Worm (Caenorhabditis elegans) whole organism, L3 larva: ENCODE data around the gene C34E10.12.
A peak's percentile ranks its signal among the peaks of the same experiment; 100 is the strongest.

Experiments used
- R02D3.7 ChIP-seq: fragments of 150-350 bp; optimal IDR thresholded peaks from 2 replicates; lab custom pipeline; 2014; ENCODE audit warnings: missing biosample characterization, missing genetic modification characterization
- ceh-16 ChIP-seq: sonication (generic microtip); optimal IDR thresholded peaks from 2 replicates; lab custom pipeline; 2017; ENCODE audit warnings: missing biosample characterization, missing genetic modification characterization
- ceh-28 ChIP-seq: fragments of 150-350 bp; optimal IDR thresholded peaks from 2 replicates; lab custom pipeline; 2014; ENCODE audit warnings: missing biosample characterization, missing genetic modification reagents, missing genetic modification characterization
- ceh-9 ChIP-seq: sonication (generic microtip); optimal IDR thresholded peaks from 2 replicates; lab custom pipeline; 2018; ENCODE audit warnings: missing biosample characterization, missing genetic modification characterization
- egl-5 ChIP-seq: fragments of 150-350 bp; optimal IDR thresholded peaks from 2 replicates; lab custom pipeline; 2017; ENCODE audit warnings: missing biosample characterization, missing genetic modification reagents, missing genetic modification characterization, inconsistent platforms
- elt-2 ChIP-seq: sonication (generic microtip); optimal IDR thresholded peaks from 2 replicates; lab custom pipeline; 2016; ENCODE audit warnings: missing genetic modification reagents, mild to moderate bottlenecking, missing genetic modification characterization, missing compliant biosample characterization
- elt-3 ChIP-seq, 3 experiments: fragments of 150-350 bp in 1 of 3; sonication (generic microtip) in 2 of 3; optimal IDR thresholded peaks; 2 replicates in 2 of 3; 4 replicates in 1 of 3; lab custom pipeline; 2014 to 2017; ENCODE audit warnings: missing biosample characterization in 3 of 3, missing genetic modification characterization in 3 of 3
- fos-1 ChIP-seq: fragments of 150-350 bp; optimal IDR thresholded peaks from 2 replicates; lab custom pipeline; 2014; ENCODE audit warnings: missing biosample characterization, missing genetic modification characterization
- hmg-11 ChIP-seq: sonication (generic microtip); optimal IDR thresholded peaks from 2 replicates; lab custom pipeline; 2016; ENCODE audit warnings: missing genetic modification characterization, missing compliant biosample characterization
- jun-1 ChIP-seq: fragments of 150-350 bp; optimal IDR thresholded peaks from 2 replicates; lab custom pipeline; 2014; ENCODE audit warnings: missing biosample characterization, missing genetic modification reagents, missing genetic modification characterization
- lin-39 ChIP-seq: fragments of 150-350 bp; optimal IDR thresholded peaks from 2 replicates; lab custom pipeline; 2018; ENCODE audit warnings: missing biosample characterization, missing genetic modification reagents, missing genetic modification characterization
- lsy-12 ChIP-seq: sonication (generic microtip); optimal IDR thresholded peaks from 2 replicates; lab custom pipeline; 2016; ENCODE audit warnings: mild to moderate bottlenecking, missing genetic modification characterization, missing compliant biosample characterization
- mml-1 ChIP-seq: fragments of 150-350 bp; sonication (generic microtip); optimal IDR thresholded peaks from 3 replicates; lab custom pipeline; 2014; ENCODE audit warnings: missing biosample characterization, missing genetic modification characterization
- nfya-1 ChIP-seq: sonication (generic microtip); optimal IDR thresholded peaks from 2 replicates; lab custom pipeline; 2017; ENCODE audit warnings: missing genetic modification characterization, mild to moderate bottlenecking, missing compliant biosample characterization, antibody characterized with exemption, moderate library complexity; ENCODE audit not compliant: insufficient read depth
- nhr-23 ChIP-seq: fragments of 150-350 bp; optimal IDR thresholded peaks from 2 replicates; lab custom pipeline; 2014; ENCODE audit warnings: missing biosample characterization, missing genetic modification reagents, missing genetic modification characterization
- nhr-237 ChIP-seq: fragments of 150-350 bp; optimal IDR thresholded peaks from 2 replicates; lab custom pipeline; 2014; ENCODE audit warnings: missing biosample characterization, missing genetic modification characterization
- nhr-25 ChIP-seq: sonication (generic microtip); optimal IDR thresholded peaks from 2 replicates; lab custom pipeline; 2017; ENCODE audit warnings: missing biosample characterization, missing genetic modification characterization
- nhr-43 ChIP-seq: sonication (generic microtip); optimal IDR thresholded peaks from 2 replicates; lab custom pipeline; 2016; ENCODE audit warnings: mild to moderate bottlenecking, missing genetic modification characterization, missing compliant biosample characterization; ENCODE audit not compliant: poor library complexity, severe bottlenecking
- nhr-76 ChIP-seq: fragments of 150-350 bp; sonication (generic microtip); optimal IDR thresholded peaks from 5 replicates; lab custom pipeline; 2014; ENCODE audit warnings: missing biosample characterization, missing genetic modification characterization
- nhr-77 ChIP-seq: fragments of 150-350 bp; optimal IDR thresholded peaks from 2 replicates; lab custom pipeline; 2014; ENCODE audit warnings: missing biosample characterization, missing genetic modification characterization
- pha-4 ChIP-seq: fragments of 150-350 bp; optimal IDR thresholded peaks from 2 replicates; lab custom pipeline; 2014; ENCODE audit warnings: missing biosample characterization, missing genetic modification reagents, missing genetic modification characterization
- pqm-1 ChIP-seq: fragments of 150-350 bp; optimal IDR thresholded peaks from 2 replicates; lab custom pipeline; 2017; ENCODE audit warnings: missing biosample characterization, missing genetic modification characterization, inconsistent platforms
- sea-2 ChIP-seq: fragments of 150-350 bp; sonication (generic microtip); optimal IDR thresholded peaks from 4 replicates; lab custom pipeline; 2014; ENCODE audit warnings: missing biosample characterization, missing genetic modification reagents, missing genetic modification characterization
- tbx-2 ChIP-seq: sonication (generic microtip); optimal IDR thresholded peaks from 2 replicates; lab custom pipeline; 2016; ENCODE audit warnings: mild to moderate bottlenecking, missing genetic modification characterization, missing compliant biosample characterization
- unc-39 ChIP-seq: sonication (generic microtip); optimal IDR thresholded peaks from 4 replicates; lab custom pipeline; 2017; ENCODE audit warnings: missing biosample characterization, missing genetic modification characterization
- unc-62 ChIP-seq: fragments of 150-350 bp; sonication (generic microtip); optimal IDR thresholded peaks from 4 replicates; lab custom pipeline; 2014; ENCODE audit warnings: missing biosample characterization, missing genetic modification reagents, missing genetic modification characterization
- ztf-4 ChIP-seq: fragments of 150-350 bp; optimal IDR thresholded peaks from 2 replicates; lab custom pipeline; 2014; ENCODE audit warnings: missing biosample characterization, missing genetic modification characterization

C34E10.12 gene

DNA sequence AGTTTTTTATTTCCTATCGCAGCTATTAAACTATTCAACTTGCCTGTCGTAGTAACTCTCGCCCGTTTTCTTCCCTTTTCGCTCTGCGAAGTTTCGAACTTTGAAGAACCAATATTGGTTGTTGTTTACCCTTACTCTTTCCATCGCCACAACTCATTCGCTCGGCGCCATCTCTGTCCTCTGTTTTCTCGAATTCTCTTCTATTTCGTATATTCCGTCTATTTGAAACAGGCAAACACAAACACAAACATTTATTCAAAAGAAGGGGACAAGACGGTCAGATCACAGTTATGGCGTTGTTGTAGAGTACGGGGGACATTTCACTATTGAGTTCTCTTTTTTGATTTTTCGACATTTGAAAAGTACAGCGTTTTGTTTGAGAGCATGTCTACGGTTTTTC, 4.9 kb downstream of the C34E10.12 start:
- TF ChIP-seq pha-4 (tag; lab: Kevin White, UChicago) (peak; percentile 97), elt-2 (tag; lab: Kevin White, UChicago) (no peak), hmg-11 (tag; lab: Kevin White, UChicago) (no peak), ceh-16 (no peak), mml-1 (tag; lab: Kevin White, UChicago) (no peak)

ce11 chrIII:5221820-5222219, 5.9 kb downstream of the C34E10.12 start:
- no peak for TF ChIP-seq sea-2 (GFP tag; lab: Kevin White, UChicago)
- peak; percentile 91 for TF ChIP-seq pha-4 (tag; lab: Kevin White, UChicago)
- TF ChIP-seq unc-62 (GFP tag; lab: Kevin White, UChicago): no peak
- no peak for TF ChIP-seq tbx-2
- TF ChIP-seq, all 47 proteins: peak for 1

DNA sequence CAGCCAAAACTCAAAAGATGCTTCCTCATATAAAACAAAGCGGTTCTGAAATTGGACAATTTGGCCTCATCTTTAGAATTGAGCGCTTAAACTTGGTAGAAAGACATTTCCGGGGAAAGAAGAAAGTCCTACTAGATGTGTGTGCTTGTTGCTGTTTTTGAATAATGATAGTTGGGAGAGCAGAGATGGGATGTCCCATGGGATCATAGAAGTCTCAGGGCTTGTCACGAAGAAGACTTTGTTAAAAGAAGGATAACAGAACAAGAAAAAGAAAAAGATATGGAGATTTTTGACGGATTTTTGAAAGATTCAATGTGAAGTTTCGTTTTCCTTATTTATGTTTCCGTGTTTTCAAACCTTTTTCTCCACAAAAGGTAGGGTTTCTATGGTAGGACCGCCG, 9.0 kb downstream of the C34E10.12 start, which contains the start of gene ZC155.2:
Gene ZC155.2 (plus strand): TSS at position 301 of the 400 bp plus-strand sequence.
- TF ChIP-seq nhr-237 (no peak), nhr-76 (no peak), lin-39 (tag; lab: Kevin White, UChicago) (peak; percentile 15)

DNA sequence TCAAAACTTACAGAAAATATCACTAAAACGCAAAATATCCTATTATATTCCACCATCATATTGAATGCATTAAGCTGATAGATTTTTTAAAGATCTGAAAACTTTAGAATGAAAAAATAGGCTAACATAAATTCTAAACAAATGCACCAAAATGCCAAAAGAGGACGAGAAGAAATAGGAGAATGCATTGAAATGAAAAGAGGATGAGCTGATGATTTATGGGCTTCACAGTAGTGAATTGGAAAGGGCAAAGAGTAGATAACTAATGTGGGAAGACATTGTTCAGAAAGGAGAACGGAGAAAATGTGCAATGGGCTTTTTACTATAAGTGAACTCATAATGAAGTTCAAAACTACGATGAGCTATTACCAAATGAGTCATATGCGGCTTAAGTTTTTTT, 10.2 kb downstream of the C34E10.12 start, which contains the start of gene cutl-19:
Gene cutl-19 (minus strand): TSS at position 101 of the 400 bp plus-strand sequence.
- no peak for TF ChIP-seq pha-4 (tag; lab: Kevin White, UChicago)
- no peak for TF ChIP-seq egl-5 (tag; lab: Kevin White, UChicago)
- TF ChIP-seq elt-3 (tag; optimal IDR thresholded peaks at IDR 0.05; lab: Kevin White, UChicago): no peak
- TF ChIP-seq unc-39 (tag; lab: Kevin White, UChicago): no peak
- no peak for TF ChIP-seq hmg-11 (tag; lab: Kevin White, UChicago)
- TF ChIP-seq pqm-1: no peak
- no peak for TF ChIP-seq elt-2 (tag; lab: Kevin White, UChicago)

DNA sequence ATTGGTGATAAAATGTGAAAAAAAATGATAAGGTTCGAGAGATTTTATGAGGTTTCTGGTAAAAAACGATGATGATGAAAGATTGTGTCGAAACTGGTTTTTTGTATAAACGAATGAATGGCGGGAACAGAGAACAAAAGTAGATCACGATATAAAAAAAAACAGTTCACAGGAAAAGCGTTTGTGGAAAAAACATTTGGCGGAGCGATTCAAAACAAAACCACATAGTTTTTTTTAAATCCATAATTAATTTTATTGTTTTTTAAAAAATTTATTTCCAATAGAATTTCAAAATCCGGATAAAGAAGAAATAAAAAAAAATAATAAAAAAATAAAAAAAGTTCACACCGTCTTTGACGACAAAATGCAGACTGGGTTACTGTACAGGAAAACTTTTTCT, 12.3 kb downstream of the C34E10.12 start, which contains the start of gene ZC155.4:
Gene ZC155.4 (minus strand): TSS at position 101 of the 400 bp plus-strand sequence.
- TF ChIP-seq nfya-1 (no peak), nhr-77 (tag; lab: Kevin White, UChicago) (no peak), R02D3.7 (tag; lab: Kevin White, UChicago) (no peak), egl-5 (tag; lab: Kevin White, UChicago) (no peak)

- no peak for TF ChIP-seq mml-1 (tag; lab: Kevin White, UChicago)
- TF ChIP-seq unc-39 (tag; lab: Kevin White, UChicago): no peak
- TF ChIP-seq lsy-12 (tag; lab: Kevin White, UChicago): no peak
- TF ChIP-seq ztf-4: no peak
- TF ChIP-seq jun-1 (tag; lab: Kevin White, UChicago): no peak
- no peak for TF ChIP-seq fos-1 (tag; lab: Kevin White, UChicago)
- no peak for TF ChIP-seq ceh-9 (tag; lab: Kevin White, UChicago)
- TF ChIP-seq lin-39 (tag; lab: Kevin White, UChicago): no peak
- TF ChIP-seq elt-3 (tag; optimal IDR thresholded peaks at IDR 0.05; lab: Kevin White, UChicago): no peak
- TF ChIP-seq pqm-1: no peak
Measured at ce11 chrIII:5214162-5214561, 13.5 kb downstream of the C34E10.12 start.

- TF ChIP-seq jun-1 (tag; lab: Kevin White, UChicago): peak; percentile 1
- peak; percentile 62 for TF ChIP-seq nhr-23
- peak; percentile 63 for TF ChIP-seq nfya-1
- peak; percentile 40 for TF ChIP-seq pha-4 (tag; lab: Kevin White, UChicago)
- peak; percentile 3 for TF ChIP-seq ztf-4
- TF ChIP-seq ceh-28 (tag; lab: Kevin White, UChicago): peak; percentile 27
- peak; percentile 63 for TF ChIP-seq elt-2 (tag; lab: Kevin White, UChicago)
- peak; percentile 80 for TF ChIP-seq hmg-11 (tag; lab: Kevin White, UChicago)
- peak; percentile 25 for TF ChIP-seq lin-39 (tag; lab: Kevin White, UChicago)
- peak; percentile 59 for TF ChIP-seq lsy-12 (tag; lab: Kevin White, UChicago)
- peak; percentile 51 for TF ChIP-seq nhr-25 (tag; lab: Kevin White, UChicago)
- peak; percentile 74 for TF ChIP-seq nhr-43 (tag; lab: Kevin White, UChicago)
- TF ChIP-seq, all 47 proteins: peak for 12; not testable (repeated sequence) for 35
Measured at ce11 chrIII:5211137-5211648, 16.5 kb downstream of the C34E10.12 start.
